Worm (Caenorhabditis elegans) whole organism, L2 larva: ENCODE measurements around the gene Y81B9A.4.

Experiments used
- C34F6.9 ChIP-seq: fragments of 150-350 bp; optimal IDR thresholded peaks from 2 replicates; lab custom pipeline; 2014; ENCODE audit warnings: missing biosample characterization, missing genetic modification characterization
- F13H6.1 ChIP-seq: sonication (generic microtip); optimal IDR thresholded peaks from 2 replicates; lab custom pipeline; 2016; ENCODE audit warnings: missing genetic modification characterization, missing compliant biosample characterization
- R02D3.7 ChIP-seq: fragments of 150-350 bp; optimal IDR thresholded peaks from 2 replicates; lab custom pipeline; 2014; ENCODE audit warnings: missing biosample characterization, missing genetic modification characterization
- Y55F3AM.14 ChIP-seq: fragments of 200-800 bp; sonication (Bioruptor generic); optimal IDR thresholded peaks from 2 replicates; lab custom pipeline; 2018; ENCODE audit warnings: mild to moderate bottlenecking, missing genetic modification characterization, missing compliant biosample characterization
- ZK546.5 ChIP-seq: sonication (generic microtip); optimal IDR thresholded peaks from 2 replicates; lab custom pipeline; 2017; ENCODE audit warnings: missing biosample characterization, missing genetic modification characterization
- alr-1 ChIP-seq: fragments of 150-350 bp; optimal IDR thresholded peaks from 2 replicates; lab custom pipeline; 2014; ENCODE audit warnings: missing biosample characterization, missing genetic modification characterization
- aly-2 ChIP-seq: fragments of 150-350 bp; optimal IDR thresholded peaks from 2 replicates; lab custom pipeline; 2014; ENCODE audit warnings: missing biosample characterization, missing genetic modification characterization
- ama-1 ChIP-seq: fragments of 150-350 bp; optimal IDR thresholded peaks from 2 replicates; lab custom pipeline; 2018; ENCODE audit warnings: inconsistent platforms
- blmp-1 ChIP-seq: sonication (generic microtip); optimal IDR thresholded peaks from 2 replicates; lab custom pipeline; 2017; ENCODE audit warnings: missing genetic modification characterization, mild to moderate bottlenecking, missing compliant biosample characterization, antibody characterized with exemption, moderate library complexity; ENCODE audit not compliant: insufficient read depth
- ceh-16 ChIP-seq: fragments of 150-350 bp; optimal IDR thresholded peaks from 2 replicates; lab custom pipeline; 2014; ENCODE audit warnings: missing biosample characterization, missing genetic modification characterization
- ceh-82 ChIP-seq: fragments of 150-350 bp; optimal IDR thresholded peaks from 2 replicates; lab custom pipeline; 2014; ENCODE audit warnings: missing biosample characterization, missing genetic modification characterization
- crh-2 ChIP-seq: sonication (generic microtip); optimal IDR thresholded peaks from 2 replicates; lab custom pipeline; 2017; ENCODE audit warnings: missing biosample characterization, missing genetic modification characterization
- dmd-4 ChIP-seq: sonication (generic microtip); optimal IDR thresholded peaks from 2 replicates; lab custom pipeline; 2017; ENCODE audit warnings: missing biosample characterization, missing genetic modification characterization
- elt-1 ChIP-seq: fragments of 150-350 bp; optimal IDR thresholded peaks from 2 replicates; lab custom pipeline; 2014; ENCODE audit warnings: missing biosample characterization, missing genetic modification characterization
- fos-1 ChIP-seq: fragments of 150-350 bp; optimal IDR thresholded peaks from 2 replicates; lab custom pipeline; 2014; ENCODE audit warnings: missing biosample characterization, missing genetic modification characterization
- gmeb-1 ChIP-seq: fragments of 150-350 bp; optimal IDR thresholded peaks from 2 replicates; lab custom pipeline; 2014; ENCODE audit warnings: missing biosample characterization, missing genetic modification characterization
- lin-11 ChIP-seq: fragments of 150-350 bp; sonication (generic microtip); optimal IDR thresholded peaks from 2 replicates; lab custom pipeline; 2014; ENCODE audit warnings: missing biosample characterization, missing genetic modification characterization, inconsistent platforms, mixed read lengths
- lin-13 ChIP-seq: fragments of 150-350 bp; optimal IDR thresholded peaks from 2 replicates; lab custom pipeline; 2014; ENCODE audit warnings: missing biosample characterization, missing genetic modification reagents, missing genetic modification characterization
- lin-39 ChIP-seq: fragments of 150-350 bp; optimal IDR thresholded peaks from 2 replicates; lab custom pipeline; 2014; ENCODE audit warnings: missing biosample characterization, missing genetic modification reagents, missing genetic modification characterization
- lsy-2 ChIP-seq, 2 experiments: fragments of 150-350 bp in 1 of 2; sonication (generic microtip) in 1 of 2; optimal IDR thresholded peaks; 2 replicates each; lab custom pipeline; 2014 to 2017; ENCODE audit warnings: missing biosample characterization in 2 of 2, missing genetic modification characterization in 2 of 2
- mab-5 ChIP-seq: fragments of 150-350 bp; optimal IDR thresholded peaks from 2 replicates; lab custom pipeline; 2014; ENCODE audit warnings: missing biosample characterization, missing genetic modification characterization
- mdl-1 ChIP-seq, 2 experiments: fragments of 150-350 bp in 1 of 2; sonication (generic microtip) in 1 of 2; optimal IDR thresholded peaks; 2 replicates each; lab custom pipeline; 2017; ENCODE audit warnings: missing biosample characterization in 2 of 2, missing genetic modification characterization in 2 of 2
- nhr-12 ChIP-seq: fragments of 150-350 bp; optimal IDR thresholded peaks from 2 replicates; lab custom pipeline; 2014; ENCODE audit warnings: missing biosample characterization, missing genetic modification characterization
- nhr-129 ChIP-seq: fragments of 150-350 bp; optimal IDR thresholded peaks from 2 replicates; lab custom pipeline; 2014; ENCODE audit warnings: missing biosample characterization, missing genetic modification characterization
- nhr-21 ChIP-seq: fragments of 150-350 bp; optimal IDR thresholded peaks from 2 replicates; lab custom pipeline; 2014; ENCODE audit warnings: missing biosample characterization, missing genetic modification characterization
- nhr-23 ChIP-seq: fragments of 150-350 bp; optimal IDR thresholded peaks from 2 replicates; lab custom pipeline; 2014; ENCODE audit warnings: missing biosample characterization, missing genetic modification reagents, missing genetic modification characterization
- nhr-25 ChIP-seq: fragments of 150-350 bp; sonication (generic microtip); optimal IDR thresholded peaks from 3 replicates; lab custom pipeline; 2014; ENCODE audit warnings: missing biosample characterization, missing genetic modification characterization
- nhr-6 ChIP-seq: fragments of 150-350 bp; optimal IDR thresholded peaks from 2 replicates; lab custom pipeline; 2014; ENCODE audit warnings: missing biosample characterization, missing genetic modification characterization
- nhr-77 ChIP-seq: fragments of 150-350 bp; optimal IDR thresholded peaks from 2 replicates; lab custom pipeline; 2014; ENCODE audit warnings: missing biosample characterization, missing genetic modification characterization
- peb-1 ChIP-seq: fragments of 150-350 bp; optimal IDR thresholded peaks from 2 replicates; lab custom pipeline; 2014; ENCODE audit warnings: missing biosample characterization, missing genetic modification characterization
- sem-4 ChIP-seq: fragments of 150-350 bp; optimal IDR thresholded peaks from 2 replicates; lab custom pipeline; 2014; ENCODE audit warnings: missing biosample characterization, missing genetic modification reagents, missing genetic modification characterization
- sma-3 ChIP-seq: sonication (generic microtip); optimal IDR thresholded peaks from 2 replicates; lab custom pipeline; 2016; ENCODE audit warnings: missing genetic modification reagents, missing genetic modification characterization, missing compliant biosample characterization
- sma-9 ChIP-seq, 2 experiments: fragments of 150-350 bp in 1 of 2; sonication (generic microtip) in 1 of 2; optimal IDR thresholded peaks; 2 replicates each; lab custom pipeline; 2014 to 2016; ENCODE audit warnings: missing genetic modification characterization in 2 of 2, mild to moderate bottlenecking in 1 of 2, missing biosample characterization in 1 of 2, missing compliant biosample characterization in 1 of 2, missing genetic modification reagents in 1 of 2, moderate library complexity in 1 of 2
- unc-39 ChIP-seq: fragments of 150-350 bp; optimal IDR thresholded peaks from 2 replicates; lab custom pipeline; 2014; ENCODE audit warnings: missing biosample characterization, missing genetic modification characterization
- unc-55 ChIP-seq: fragments of 150-350 bp; sonication (generic microtip); optimal IDR thresholded peaks from 3 replicates; lab custom pipeline; 2014; ENCODE audit warnings: missing biosample characterization, missing genetic modification reagents, missing genetic modification characterization
- unc-62 ChIP-seq: fragments of 150-350 bp; optimal IDR thresholded peaks from 2 replicates; lab custom pipeline; 2014; ENCODE audit warnings: missing biosample characterization, missing genetic modification reagents, missing genetic modification characterization
- zag-1 ChIP-seq: fragments of 150-350 bp; optimal IDR thresholded peaks from 2 replicates; lab custom pipeline; 2014; ENCODE audit warnings: missing biosample characterization, missing genetic modification characterization
- ztf-1 ChIP-seq: fragments of 200-800 bp; sonication (Bioruptor generic); conservative IDR thresholded peaks from 2 replicates; pipeline ENCODE4 v1.3.6; 2022; ENCODE audit warnings: missing genetic modification characterization, missing compliant biosample characterization
- ztf-4 ChIP-seq: fragments of 150-350 bp; optimal IDR thresholded peaks from 2 replicates; lab custom pipeline; 2014; ENCODE audit warnings: missing biosample characterization, missing genetic modification characterization

The Y81B9A.4 gene

ce11 chrX:9161253-9161904 lies 19.3 kb downstream of the Y81B9A.4 start:
- TF ChIP-seq lin-11 (tag; lab: Kevin White, UChicago): no peak
- TF ChIP-seq F13H6.1 (tag; lab: Kevin White, UChicago): peak; percentile 67
- no peak for TF ChIP-seq C34F6.9 (tag; lab: Kevin White, UChicago)
- peak; percentile 52 for TF ChIP-seq sma-9 (GFP tag; optimal IDR thresholded peaks at IDR 0.05; lab: Kevin White, UChicago)
- no peak for TF ChIP-seq sma-9 (tag; optimal IDR thresholded peaks at IDR 0.05; lab: Kevin White, UChicago)
- peak; percentile 71 for TF ChIP-seq nhr-129 (tag; lab: Kevin White, UChicago)
- TF ChIP-seq peb-1: no peak
- TF ChIP-seq sem-4 (tag; lab: Kevin White, UChicago): peak; percentile 23

ce11 chrX:9155751-9156150 lies 25.0 kb downstream of the Y81B9A.4 start:
- TF ChIP-seq nhr-25 (no peak), nhr-12 (tag; lab: Kevin White, UChicago) (no peak), R02D3.7 (no peak), nhr-23 (tag; lab: Kevin White, UChicago) (no peak), fos-1 (tag; lab: Kevin White, UChicago) (peak; percentile 20)

- TF ChIP-seq nhr-6 (tag; lab: Kevin White, UChicago): no peak
- no peak for TF ChIP-seq unc-39 (tag; lab: Kevin White, UChicago)
- no peak for TF ChIP-seq crh-2 (tag; lab: Kevin White, UChicago)
- no peak for TF ChIP-seq zag-1 (tag; lab: Kevin White, UChicago)
- no peak for TF ChIP-seq nhr-129 (tag; lab: Kevin White, UChicago)
- TF ChIP-seq lin-39 (tag; lab: Kevin White, UChicago): no peak
- TF ChIP-seq R02D3.7: no peak
- TF ChIP-seq lsy-2 (tag; optimal IDR thresholded peaks at IDR 0.05; lab: Kevin White, UChicago): no peak
- TF ChIP-seq elt-1: no peak
Measured at ce11 chrX:9154216-9154615, 26.5 kb downstream of the Y81B9A.4 start, which contains the start of gene B0563.7. Gene B0563.7 (minus strand): TSS chrX:9154316.

- TF ChIP-seq elt-1 (no peak), ZK546.5 (tag; lab: Kevin White, UChicago) (no peak), nhr-12 (tag; lab: Kevin White, UChicago) (no peak), F13H6.1 (tag; lab: Kevin White, UChicago) (peak; percentile 53), ama-1 (lab: Kevin White, UChicago) (no peak), mab-5 (tag; lab: Kevin White, UChicago) (peak; percentile 15), nhr-77 (tag; lab: Kevin White, UChicago) (no peak), Y55F3AM.14 (GFP tag; lab: Kevin White, UChicago) (no peak), lsy-2 (tag; optimal IDR thresholded peaks at IDR 0.05; lab: Kevin White, UChicago) (peak in 1 of 2 experiments; percentile 69), nhr-21 (tag; lab: Kevin White, UChicago) (peak; percentile 26), lin-11 (tag; lab: Kevin White, UChicago) (no peak), alr-1 (no peak), ceh-82 (tag; lab: Kevin White, UChicago) (no peak), nhr-129 (tag; lab: Kevin White, UChicago) (peak; percentile 71), C34F6.9 (tag; lab: Kevin White, UChicago) (peak; percentile 71), gmeb-1 (tag; lab: Kevin White, UChicago) (no peak), peb-1 (no peak), nhr-25 (peak; percentile 34), ztf-4 (no peak), ceh-16 (tag; lab: Kevin White, UChicago) (no peak), R02D3.7 (no peak), mdl-1 (tag; optimal IDR thresholded peaks at IDR 0.05; lab: Kevin White, UChicago) (no peak), sem-4 (tag; lab: Kevin White, UChicago) (peak; percentile 27), sma-9 (GFP tag; optimal IDR thresholded peaks at IDR 0.05; lab: Kevin White, UChicago) (peak; percentile 55), sma-9 (tag; optimal IDR thresholded peaks at IDR 0.05; lab: Kevin White, UChicago) (no peak), aly-2 (no peak), dmd-4 (no peak), unc-55 (GFP tag; lab: Kevin White, UChicago) (no peak), lin-13 (GFP tag; lab: Kevin White, UChicago) (peak; percentile 48), unc-62 (GFP tag; lab: Kevin White, UChicago) (no peak), crh-2 (tag; lab: Kevin White, UChicago) (peak; percentile 94), ztf-1 (GFP tag; lab: Robert Waterston, UW) (no peak), lin-39 (tag; lab: Kevin White, UChicago) (no peak), fos-1 (tag; lab: Kevin White, UChicago) (peak; percentile 65), sma-3 (GFP tag; lab: Kevin White, UChicago) (peak; percentile 32), blmp-1 (tag; lab: Kevin White, UChicago) (peak; percentile 82)
Measured at ce11 chrX:9150269-9150744, 30.4 kb downstream of the Y81B9A.4 start, which contains the start of gene tmbi-4. Gene tmbi-4 (plus strand): TSS chrX:9150694.
